Fruit fly (Drosophila melanogaster) whole organism, wandering third instar larva: ENCODE results near the gene CG14877.

Source experiments
- CG32264 ChIP-seq: fragments of 200-800 bp; sonication (Bioruptor generic); optimal IDR thresholded peaks from 2 replicates; lab custom pipeline; 2016; ENCODE audit warnings: missing biosample characterization, missing genetic modification characterization
- CG9705 ChIP-seq: fragments of 200-800 bp; sonication (Bioruptor generic); optimal IDR thresholded peaks from 2 replicates; lab custom pipeline; 2018; ENCODE audit warnings: missing biosample characterization, mild to moderate bottlenecking, missing genetic modification characterization
- CrebA ChIP-seq: fragments of 200-800 bp; sonication (Bioruptor generic); optimal IDR thresholded peaks from 2 replicates; lab custom pipeline; 2016; ENCODE audit warnings: missing biosample characterization, mild to moderate bottlenecking, missing genetic modification characterization, borderline replicate concordance
- Dfd ChIP-seq: fragments of >200 bp; optimal IDR thresholded peaks from 2 replicates; lab custom pipeline; 2017; ENCODE audit warnings: missing biosample characterization, missing genetic modification characterization
- Dif ChIP-seq: fragments of 200-275, 200-300 bp; sonication (Bioruptor generic); optimal IDR thresholded peaks from 2 replicates; lab custom pipeline; 2018; ENCODE audit warnings: missing biosample characterization, missing genetic modification characterization; ENCODE audit not compliant: partially characterized antibody
- GATAd ChIP-seq: sonication (Bioruptor generic); optimal IDR thresholded peaks from 2 replicates; lab custom pipeline; 2016; ENCODE audit warnings: missing biosample characterization, missing genetic modification characterization
- HLH106 ChIP-seq: fragments of 200-800 bp; optimal IDR thresholded peaks from 3 replicates; lab custom pipeline; 2019; ENCODE audit warnings: missing biosample characterization, mild to moderate bottlenecking, missing genetic modification characterization, moderate library complexity
- Hnf4 ChIP-seq: fragments of 200-800 bp; sonication (Bioruptor generic); optimal IDR thresholded peaks from 2 replicates; lab custom pipeline; 2016; ENCODE audit warnings: missing biosample characterization, mild to moderate bottlenecking, missing genetic modification characterization
- Hr78 ChIP-seq: fragments of >200 bp; optimal IDR thresholded peaks from 2 replicates; lab custom pipeline; 2017; ENCODE audit warnings: missing biosample characterization, missing genetic modification characterization
- Hr83 ChIP-seq: fragments of 200-300 bp; sonication (Bioruptor generic); optimal IDR thresholded peaks from 2 replicates; lab custom pipeline; 2016; ENCODE audit warnings: missing biosample characterization, mild to moderate bottlenecking, missing genetic modification characterization, moderate library complexity; ENCODE audit not compliant: poor library complexity, severe bottlenecking
- Jra ChIP-seq: sonication (Bioruptor generic); optimal IDR thresholded peaks from 2 replicates; lab custom pipeline; 2016; ENCODE audit warnings: missing biosample characterization, missing genetic modification characterization
- Mio ChIP-seq: sonication (Bioruptor generic); optimal IDR thresholded peaks from 2 replicates; lab custom pipeline; 2016; ENCODE audit warnings: missing biosample characterization, missing genetic modification characterization
- Myc ChIP-seq: fragments of >200 bp; optimal IDR thresholded peaks from 2 replicates; lab custom pipeline; 2017
- OdsH ChIP-seq: fragments of 200-800 bp; sonication (Bioruptor generic); optimal IDR thresholded peaks from 2 replicates; lab custom pipeline; 2016; ENCODE audit warnings: missing biosample characterization, mild to moderate bottlenecking, missing genetic modification characterization
- Rel ChIP-seq, 2 experiments: fragments of 200-800 bp; sonication (Bioruptor generic) in 1 of 2; optimal IDR thresholded peaks; 2 replicates in 1 of 2; 3 replicates in 1 of 2; lab custom pipeline; 2016 to 2019; ENCODE audit warnings: mild to moderate bottlenecking in 2 of 2, missing biosample characterization in 2 of 2, missing genetic modification characterization in 2 of 2, moderate library complexity in 1 of 2
- Sp1 ChIP-seq: fragments of 200-800 bp; sonication (Bioruptor generic); optimal IDR thresholded peaks from 3 replicates; lab custom pipeline; 2019; ENCODE audit warnings: missing biosample characterization, mild to moderate bottlenecking, missing genetic modification characterization, moderate library complexity
- Vsx2 ChIP-seq: fragments of 200-300, 225-300 bp; sonication (Bioruptor generic); optimal IDR thresholded peaks from 2 replicates; lab custom pipeline; 2018; ENCODE audit warnings: missing biosample characterization, missing genetic modification characterization; ENCODE audit not compliant: partially characterized antibody
- brk ChIP-seq: fragments of 200-800 bp; sonication (Bioruptor generic); optimal IDR thresholded peaks from 2 replicates; lab custom pipeline; 2016; ENCODE audit warnings: missing biosample characterization, mild to moderate bottlenecking, missing genetic modification characterization
- dl ChIP-seq, 2 experiments: fragments of 175-275, 200-275 bp in 1 of 2; fragments of 200-275 bp in 1 of 2; sonication (Bioruptor generic); optimal IDR thresholded peaks; lab custom pipeline; 2018; ENCODE audit warnings: mild to moderate bottlenecking in 2 of 2, missing biosample characterization in 2 of 2, missing genetic modification characterization in 2 of 2, moderate library complexity in 2 of 2; ENCODE audit not compliant: partially characterized antibody in 2 of 2, insufficient read depth in 1 of 2
- dmrt93B ChIP-seq: fragments of 200-800 bp; sonication (Bioruptor generic); optimal IDR thresholded peaks from 2 replicates; lab custom pipeline; 2018; ENCODE audit warnings: missing biosample characterization, mild to moderate bottlenecking, missing genetic modification characterization
- dsf ChIP-seq: sonication (Bioruptor generic); optimal IDR thresholded peaks from 2 replicates; lab custom pipeline; 2016; ENCODE audit warnings: missing biosample characterization, missing genetic modification characterization, borderline replicate concordance
- ey ChIP-seq: fragments of 200-800 bp; sonication (Bioruptor generic); optimal IDR thresholded peaks from 2 replicates; lab custom pipeline; 2016; ENCODE audit warnings: missing biosample characterization, missing genetic modification characterization
- foxo ChIP-seq, 2 experiments: fragments of 200-800 bp; sonication (Bioruptor generic); optimal IDR thresholded peaks; 2 replicates in 1 of 2; 3 replicates in 1 of 2; lab custom pipeline; 2016 to 2017; ENCODE audit warnings: missing biosample characterization in 2 of 2, missing genetic modification characterization in 2 of 2
- h ChIP-seq: fragments of 200-800 bp; sonication (Bioruptor generic); optimal IDR thresholded peaks from 3 replicates; lab custom pipeline; 2016; ENCODE audit warnings: missing biosample characterization, mild to moderate bottlenecking, missing genetic modification characterization
- jim ChIP-seq: fragments of 175-275, 200-325 bp; sonication (Bioruptor generic); optimal IDR thresholded peaks from 2 replicates; lab custom pipeline; 2016; ENCODE audit warnings: missing biosample characterization, mild to moderate bottlenecking, missing genetic modification characterization
- lola ChIP-seq: fragments of >200 bp; optimal IDR thresholded peaks from 2 replicates; lab custom pipeline; 2017; ENCODE audit warnings: missing biosample characterization, missing genetic modification characterization
- pan ChIP-seq: fragments of >200 bp; optimal IDR thresholded peaks from 2 replicates; lab custom pipeline; 2017
- psq ChIP-seq: fragments of 200-800 bp; sonication (Bioruptor generic); optimal IDR thresholded peaks from 3 replicates; lab custom pipeline; 2017; ENCODE audit warnings: missing biosample characterization, mild to moderate bottlenecking, missing genetic modification characterization, moderate library complexity
- rgr ChIP-seq: fragments of 200-800 bp; sonication (Bioruptor generic); optimal IDR thresholded peaks from 3 replicates; lab custom pipeline; 2016; ENCODE audit warnings: missing biosample characterization, mild to moderate bottlenecking, missing genetic modification characterization
- sage ChIP-seq: fragments of 200-800 bp; sonication (Bioruptor generic); optimal IDR thresholded peaks from 2 replicates; lab custom pipeline; 2016; ENCODE audit warnings: missing biosample characterization, mild to moderate bottlenecking, missing genetic modification characterization
- sv ChIP-seq: fragments of 200-800 bp; sonication (Bioruptor generic); optimal IDR thresholded peaks from 3 replicates; lab custom pipeline; 2016; ENCODE audit warnings: missing biosample characterization, missing genetic modification characterization
- tai ChIP-seq: sonication (Bioruptor generic); optimal IDR thresholded peaks from 2 replicates; lab custom pipeline; 2016; ENCODE audit warnings: missing biosample characterization, missing genetic modification characterization
- usp ChIP-seq: fragments of >200 bp; optimal IDR thresholded peaks from 2 replicates; lab custom pipeline; 2017; ENCODE audit warnings: missing biosample characterization, missing genetic modification characterization

The CG14877 gene

dm6 chr3R:15927172-15927571 lies 31.3 kb upstream of the CG14877 start:
- TF ChIP-seq ey (GFP tag; lab: Kevin White, UChicago), result no peak
- no peak for TF ChIP-seq dsf (GFP tag; lab: Kevin White, UChicago)
- TF ChIP-seq dmrt93B (GFP tag; lab: Kevin White, UChicago), result no peak
- TF ChIP-seq Jra (GFP tag; lab: Kevin White, UChicago), result no peak
- no peak for TF ChIP-seq Hr83
- no peak for TF ChIP-seq sage
- no peak for TF ChIP-seq lola (GFP tag; lab: Kevin White, UChicago)
- no peak for TF ChIP-seq Vsx2 (GFP tag; lab: Kevin White, UChicago)
- no peak for TF ChIP-seq CG9705
- TF ChIP-seq usp, result no peak
- TF ChIP-seq foxo (GFP tag; optimal IDR thresholded peaks at IDR 0.05; lab: Kevin White, UChicago), result no peak
- TF ChIP-seq Dfd (GFP tag; lab: Kevin White, UChicago), result no peak
- TF ChIP-seq CrebA (GFP tag; lab: Kevin White, UChicago), result no peak
- TF ChIP-seq HLH106 (tag; lab: Kevin White, UChicago), result no peak

dm6 chr3R:15925939-15926338 lies 30.1 kb upstream of the CG14877 start:
- no peak for TF ChIP-seq Hr83

dm6 chr3R:15925329-15925728 lies 29.5 kb upstream of the CG14877 start, which contains the start of gene CG34276:
Gene CG34276, plus strand, starts transcription at chr3R:15925629.
- TF ChIP-seq sage (no peak), jim (no peak), usp (no peak), lola (GFP tag; lab: Kevin White, UChicago) (no peak), foxo (GFP tag; optimal IDR thresholded peaks at IDR 0.05; lab: Kevin White, UChicago) (no peak), HLH106 (tag; lab: Kevin White, UChicago) (no peak), Rel (GFP tag; optimal IDR thresholded peaks at IDR 0.05; lab: Kevin White, UChicago) (no peak), Rel (tag; optimal IDR thresholded peaks at IDR 0.05; lab: Kevin White, UChicago) (no peak)

dm6 chr3R:15922622-15923574 lies 27.0 kb upstream of the CG14877 start:
- TF ChIP-seq GATAd (GFP tag; lab: Kevin White, UChicago) (no peak), rgr (GFP tag; lab: Kevin White, UChicago) (no peak), Sp1 (no peak), Dif (GFP tag; lab: Kevin White, UChicago) (no peak), sage (no peak), tai (no peak), pan (lab: Kevin White, UChicago) (no peak), Hr83 (no peak), ey (GFP tag; lab: Kevin White, UChicago) (no peak), sv (GFP tag; lab: Kevin White, UChicago) (no peak), Rel (GFP tag; optimal IDR thresholded peaks at IDR 0.05; lab: Kevin White, UChicago) (no peak), Rel (tag; optimal IDR thresholded peaks at IDR 0.05; lab: Kevin White, UChicago) (no peak), CG32264 (GFP tag; lab: Kevin White, UChicago) (no peak), foxo (GFP tag; optimal IDR thresholded peaks at IDR 0.05; lab: Kevin White, UChicago) (no peak), jim (no peak), Mio (GFP tag; lab: Kevin White, UChicago) (no peak), dl (GFP tag; optimal IDR thresholded peaks at IDR 0.05; lab: Kevin White, UChicago; ENCODE audit: insufficient read depth in 1 of 2, partially characterized antibody in 2 of 2) (no peak)

dm6 chr3R:15921747-15922146 lies 25.9 kb upstream of the CG14877 start:
- TF ChIP-seq CG9705 (no peak), Dfd (GFP tag; lab: Kevin White, UChicago) (no peak), dl (GFP tag; optimal IDR thresholded peaks at IDR 0.05; lab: Kevin White, UChicago; ENCODE audit: insufficient read depth in 1 of 2, partially characterized antibody in 2 of 2) (no peak), dmrt93B (GFP tag; lab: Kevin White, UChicago) (no peak), pan (lab: Kevin White, UChicago) (no peak), h (GFP tag; lab: Kevin White, UChicago) (no peak), CrebA (GFP tag; lab: Kevin White, UChicago) (no peak), HLH106 (tag; lab: Kevin White, UChicago) (no peak), lola (GFP tag; lab: Kevin White, UChicago) (no peak), jim (no peak), Hnf4 (no peak), Myc (lab: Kevin White, UChicago) (no peak), Hr78 (GFP tag; lab: Kevin White, UChicago) (no peak), brk (GFP tag; lab: Kevin White, UChicago) (no peak), rgr (GFP tag; lab: Kevin White, UChicago) (no peak), OdsH (no peak), psq (GFP tag; lab: Kevin White, UChicago) (no peak)
- TF ChIP-seq, all 38 proteins: peak for 0
